ENCODE assay signal across 4 worm cellular contexts in the genomic region with DNA sequence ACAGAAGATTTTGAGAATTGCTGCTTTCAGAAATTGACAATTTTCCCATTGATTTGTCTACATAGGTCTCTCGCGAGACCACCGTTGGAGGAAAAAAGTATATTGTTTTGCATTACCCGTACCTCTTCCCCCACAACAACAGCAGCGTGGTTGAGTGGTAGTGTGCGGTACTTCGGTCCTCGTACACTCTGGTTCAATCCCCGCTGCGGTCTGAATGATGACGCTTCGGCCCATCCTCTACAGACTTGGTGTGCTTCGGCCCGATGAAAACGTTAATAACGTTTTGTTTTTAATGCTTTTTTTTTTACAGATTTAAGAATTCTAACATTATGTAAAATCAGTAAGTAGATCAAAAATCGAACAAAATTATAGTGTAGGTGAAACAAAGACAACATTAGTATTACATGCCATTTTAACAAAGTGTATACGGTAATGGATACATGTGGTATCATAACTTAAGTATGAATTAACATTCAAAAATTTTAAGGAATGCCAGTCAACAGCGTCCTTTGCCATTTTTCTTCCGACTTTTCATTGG.
TF ChIP-seq lines count a peak whose summit lies in the region.

A gene (plus strand): TSS at position 488 of the 538 bp plus-strand sequence.

TF ChIP-seq in whole organism, L2 larva, 48 proteins besides CTCF, POLR2A, EP300 and RAD21 (continues in another document):
- TF ChIP-seq unc-62 (GFP tag; optimal IDR thresholded peaks at IDR 0.05; lab: Kevin White, UChicago) (no peak), lsy-2 (tag; optimal IDR thresholded peaks at IDR 0.05; lab: Kevin White, UChicago) (no peak), skn-1 (tag; optimal IDR thresholded peaks at IDR 0.05; lab: Kevin White, UChicago) (no peak), zag-1 (tag; optimal IDR thresholded peaks at IDR 0.05; lab: Kevin White, UChicago) (no peak), ztf-4 (tag; optimal IDR thresholded peaks at IDR 0.05; lab: Kevin White, UChicago) (no peak), ztf-11 (tag; optimal IDR thresholded peaks at IDR 0.05; lab: Kevin White, UChicago) (no peak), nhr-12 (tag; optimal IDR thresholded peaks at IDR 0.05; lab: Kevin White, UChicago) (no peak), fos-1 (tag; optimal IDR thresholded peaks at IDR 0.05; lab: Kevin White, UChicago) (peak; percentile 41), R02D3.7 (tag; optimal IDR thresholded peaks at IDR 0.05; lab: Kevin White, UChicago) (no peak), ztf-1 (GFP tag; conservative IDR thresholded peaks at IDR 0.05; lab: Robert Waterston, UW) (no peak), ZK546.5 (tag; optimal IDR thresholded peaks at IDR 0.05; lab: Kevin White, UChicago) (no peak), lin-11 (tag; optimal IDR thresholded peaks at IDR 0.05; lab: Kevin White, UChicago) (peak; percentile 0), nhr-129 (tag; optimal IDR thresholded peaks at IDR 0.05; lab: Kevin White, UChicago) (peak; percentile 56), gmeb-1 (tag; optimal IDR thresholded peaks at IDR 0.05; lab: Kevin White, UChicago) (no peak), crh-2 (tag; optimal IDR thresholded peaks at IDR 0.05; lab: Kevin White, UChicago) (peak; percentile 12), elt-3 (tag; optimal IDR thresholded peaks at IDR 0.05; lab: Kevin White, UChicago) (no peak), nhr-237 (tag; optimal IDR thresholded peaks at IDR 0.05; lab: Kevin White, UChicago) (no peak), sma-3 (GFP tag; optimal IDR thresholded peaks at IDR 0.05; lab: Kevin White, UChicago) (peak; percentile 38), peb-1 (tag; optimal IDR thresholded peaks at IDR 0.05; lab: Kevin White, UChicago) (no peak), nhr-11 (tag; optimal IDR thresholded peaks at IDR 0.05; lab: Kevin White, UChicago) (no peak), C34F6.9 (tag; optimal IDR thresholded peaks at IDR 0.05; lab: Kevin White, UChicago) (no peak)

TF ChIP-seq in whole organism, L4 larva, 104 proteins besides CTCF, POLR2A, EP300 and RAD21 (continues in another document):
- TF ChIP-seq hmg-1.1 (GFP tag; IDR thresholded peaks at IDR 0.05; lab: Robert Waterston, UW) (peak; percentile 29; the same call in 1 of the 2 replicates), zip-11 (GFP tag; IDR thresholded peaks at IDR 0.05; lab: Robert Waterston, UW) (0 out of 2 replicates have a peak, but pooled peaks have one; percentile 21), lin-1 (GFP tag; IDR thresholded peaks at IDR 0.05; lab: Robert Waterston, UW) (0 out of 2 replicates have a peak, but pooled peaks have one; percentile 26), ceh-62 (tag; optimal IDR thresholded peaks at IDR 0.05; lab: Kevin White, UChicago) (no peak), skn-1 (tag; optimal IDR thresholded peaks at IDR 0.05; lab: Kevin White, UChicago) (no peak), unc-130 (GFP tag; optimal IDR thresholded peaks at IDR 0.05; lab: Kevin White, UChicago) (peak; percentile 20), dmd-8 (GFP tag; IDR thresholded peaks at IDR 0.05; lab: Robert Waterston, UW) (peak; percentile 65; the same call in 1 of the 2 replicates), attf-4 (tag; optimal IDR thresholded peaks at IDR 0.05; lab: Kevin White, UChicago) (no peak), lsy-2 (tag; optimal IDR thresholded peaks at IDR 0.05; lab: Kevin White, UChicago) (no peak), dmd-6 (GFP tag; IDR thresholded peaks at IDR 0.05; lab: Robert Waterston, UW) (peak; percentile 41; the same call in 1 of the 2 replicates), vab-7 (GFP tag; IDR thresholded peaks at IDR 0.05; lab: Robert Waterston, UW) (peak; percentile 73), nhr-102 (tag; optimal IDR thresholded peaks at IDR 0.05; lab: Kevin White, UChicago) (no peak), nhr-41 (GFP tag; IDR thresholded peaks at IDR 0.05; lab: Robert Waterston, UW) (no peak), lin-39 (tag; optimal IDR thresholded peaks at IDR 0.05; lab: Kevin White, UChicago) (no peak), hif-1 (tag; optimal IDR thresholded peaks at IDR 0.05; lab: Kevin White, UChicago) (no peak), nhr-111 (GFP tag; optimal IDR thresholded peaks at IDR 0.05; lab: Kevin White, UChicago) (no peak), spr-3 (GFP tag; optimal IDR thresholded peaks at IDR 0.05; lab: Kevin White, UChicago) (no peak), daf-12 (tag; optimal IDR thresholded peaks at IDR 0.05; lab: Kevin White, UChicago) (no peak), hlh-30 (tag; optimal IDR thresholded peaks at IDR 0.05; lab: Kevin White, UChicago; ENCODE audit: insufficient read depth) (peak; percentile 13), pha-4 (GFP tag; IDR thresholded peaks at IDR 0.05; lab: Robert Waterston, UW) (peak; percentile 80), pha-4 (tag; optimal IDR thresholded peaks at IDR 0.05; lab: Kevin White, UChicago) (no peak), php-3 (GFP tag; IDR thresholded peaks at IDR 0.05; lab: Robert Waterston, UW) (no peak)

TF ChIP-seq in whole organism, late embryonic, 69 proteins besides CTCF, POLR2A, EP300 and RAD21 (continues in another document):
- no peak for TF ChIP-seq ref-2 (tag; optimal IDR thresholded peaks at IDR 0.05; lab: Kevin White, UChicago)
- no peak for TF ChIP-seq ahr-1 (tag; optimal IDR thresholded peaks at IDR 0.05; lab: Kevin White, UChicago)
- TF ChIP-seq ceh-24 (tag; optimal IDR thresholded peaks at IDR 0.05; lab: Kevin White, UChicago), result no peak
- TF ChIP-seq odd-2 (tag; optimal IDR thresholded peaks at IDR 0.05; lab: Kevin White, UChicago), result no peak
- no peak for TF ChIP-seq pha-4 (tag; optimal IDR thresholded peaks at IDR 0.05; lab: Kevin White, UChicago)
- no peak for TF ChIP-seq pros-1 (tag; optimal IDR thresholded peaks at IDR 0.05; lab: Kevin White, UChicago)
- no peak for TF ChIP-seq ceh-18 (tag; optimal IDR thresholded peaks at IDR 0.05; lab: Kevin White, UChicago)
- TF ChIP-seq ceh-30 (tag; optimal IDR thresholded peaks at IDR 0.05; lab: Kevin White, UChicago), result no peak
- TF ChIP-seq pax-1 (tag; optimal IDR thresholded peaks at IDR 0.05; lab: Kevin White, UChicago), result no peak
- TF ChIP-seq tbx-2 (tag; optimal IDR thresholded peaks at IDR 0.05; lab: Kevin White, UChicago), result peak; percentile 72
- TF ChIP-seq ceh-48 (tag; optimal IDR thresholded peaks at IDR 0.05; lab: Kevin White, UChicago), result no peak
- TF ChIP-seq hlh-13 (GFP tag; optimal IDR thresholded peaks at IDR 0.05; lab: Kevin White, UChicago), result no peak
- no peak for TF ChIP-seq syd-9 (tag; optimal IDR thresholded peaks at IDR 0.05; lab: Kevin White, UChicago)
- TF ChIP-seq ets-4 (tag; optimal IDR thresholded peaks at IDR 0.05; lab: Kevin White, UChicago), result no peak
- TF ChIP-seq ceh-9 (tag; optimal IDR thresholded peaks at IDR 0.05; lab: Kevin White, UChicago), result no peak
- TF ChIP-seq ceh-22 (tag; optimal IDR thresholded peaks at IDR 0.05; lab: Kevin White, UChicago), result no peak
- TF ChIP-seq dmd-4 (tag; optimal IDR thresholded peaks at IDR 0.05; lab: Kevin White, UChicago; ENCODE audit: borderline replicate concordance), result no peak
- no peak for TF ChIP-seq K02D7.2 (tag; optimal IDR thresholded peaks at IDR 0.05; lab: Kevin White, UChicago)
- TF ChIP-seq pat-9 (tag; optimal IDR thresholded peaks at IDR 0.05; lab: Kevin White, UChicago), result peak; percentile 71
- no peak for TF ChIP-seq unc-55 (GFP tag; optimal IDR thresholded peaks at IDR 0.05; lab: Kevin White, UChicago)
- peak; percentile 32 for TF ChIP-seq ttx-3 (tag; optimal IDR thresholded peaks at IDR 0.05; lab: Kevin White, UChicago)
- TF ChIP-seq ceh-34 (tag; optimal IDR thresholded peaks at IDR 0.05; lab: Kevin White, UChicago), result peak; percentile 60
- peak; percentile 29 for TF ChIP-seq gmeb-2 (tag; optimal IDR thresholded peaks at IDR 0.05; lab: Kevin White, UChicago)
- peak; percentile 36 for TF ChIP-seq ceh-19 (GFP tag; optimal IDR thresholded peaks at IDR 0.05; lab: Kevin White, UChicago)
- TF ChIP-seq ama-1 (optimal IDR thresholded peaks at IDR 0.05; lab: Kevin White, UChicago), result no peak

TF ChIP-seq in whole organism, mixed stage, embryonic, 35 proteins besides CTCF, POLR2A, EP300 and RAD21 (continues in another document):
- TF ChIP-seq lin-13 (tag; optimal IDR thresholded peaks at IDR 0.05; lab: Kevin White, UChicago), result peak; percentile 35
- TF ChIP-seq unc-62 (GFP tag; optimal IDR thresholded peaks at IDR 0.05; lab: Kevin White, UChicago), result no peak
- TF ChIP-seq snpc-4 (tag; optimal IDR thresholded peaks at IDR 0.05; lab: Kevin White, UChicago), result no peak
- peak; percentile 82 for TF ChIP-seq cnd-1 (tag; optimal IDR thresholded peaks at IDR 0.05; lab: Kevin White, UChicago)
- TF ChIP-seq M03D4.4 (tag; optimal IDR thresholded peaks at IDR 0.05; lab: Kevin White, UChicago), result peak; percentile 85
- TF ChIP-seq drap-1 (GFP tag; optimal IDR thresholded peaks at IDR 0.05; lab: Kevin White, UChicago), result peak; percentile 78
- TF ChIP-seq sptf-1 (tag; optimal IDR thresholded peaks at IDR 0.05; lab: Kevin White, UChicago), result peak; percentile 79
- TF ChIP-seq ceh-39 (tag; optimal IDR thresholded peaks at IDR 0.05; lab: Kevin White, UChicago), result no peak
- TF ChIP-seq mab-5 (tag; optimal IDR thresholded peaks at IDR 0.05; lab: Kevin White, UChicago), result no peak
- no peak for TF ChIP-seq zip-8 (tag; optimal IDR thresholded peaks at IDR 0.05; lab: Kevin White, UChicago)
- no peak for TF ChIP-seq ztf-11 (tag; optimal IDR thresholded peaks at IDR 0.05; lab: Kevin White, UChicago)
- TF ChIP-seq elt-1 (tag; optimal IDR thresholded peaks at IDR 0.05; lab: Kevin White, UChicago; ENCODE audit: borderline replicate concordance, insufficient read depth), result no peak
- TF ChIP-seq lsy-2 (tag; optimal IDR thresholded peaks at IDR 0.05; lab: Kevin White, UChicago), result no peak
- TF ChIP-seq ces-1 (GFP tag; optimal IDR thresholded peaks at IDR 0.05; lab: Kevin White, UChicago), result no peak
- TF ChIP-seq elt-3 (tag; optimal IDR thresholded peaks at IDR 0.05; lab: Kevin White, UChicago), result no peak
- TF ChIP-seq flh-1 (GFP tag; optimal IDR thresholded peaks at IDR 0.05; lab: Kevin White, UChicago), result peak; percentile 24
- TF ChIP-seq unc-120 (tag; optimal IDR thresholded peaks at IDR 0.05; lab: Kevin White, UChicago; ENCODE audit: poor library complexity, severe bottlenecking), result peak; percentile 47
- TF ChIP-seq pha-4 (tag; optimal IDR thresholded peaks at IDR 0.05; lab: Kevin White, UChicago), result no peak
- peak; percentile 11 for TF ChIP-seq hlh-1 (tag; optimal IDR thresholded peaks at IDR 0.05; lab: Kevin White, UChicago)
- TF ChIP-seq unc-39 (tag; optimal IDR thresholded peaks at IDR 0.05; lab: Kevin White, UChicago), result no peak
- no peak for TF ChIP-seq nhr-237 (tag; optimal IDR thresholded peaks at IDR 0.05; lab: Kevin White, UChicago)
- TF ChIP-seq tbx-8 (GFP tag; optimal IDR thresholded peaks at IDR 0.05; lab: Kevin White, UChicago), result peak; percentile 38
- TF ChIP-seq blmp-1 (tag; optimal IDR thresholded peaks at IDR 0.05; lab: Kevin White, UChicago), result no peak
- TF ChIP-seq nhr-12 (tag; optimal IDR thresholded peaks at IDR 0.05; lab: Kevin White, UChicago), result no peak
- TF ChIP-seq bed-3 (GFP tag; optimal IDR thresholded peaks at IDR 0.05; lab: Kevin White, UChicago), result peak; percentile 51
- no peak for TF ChIP-seq mep-1 (tag; optimal IDR thresholded peaks at IDR 0.05; lab: Kevin White, UChicago)
- peak; percentile 82 for TF ChIP-seq mls-2 (tag; optimal IDR thresholded peaks at IDR 0.05; lab: Kevin White, UChicago)
- TF ChIP-seq ceh-83 (GFP tag; optimal IDR thresholded peaks at IDR 0.05; lab: Kevin White, UChicago), result peak; percentile 78
